Worm (Caenorhabditis elegans): ENCODE results near the gene pals-29.

pals-29 gene

ce11 chrIV:14523568-14523967, 18.8 kb downstream of the pals-29 start, which contains the start of gene srh-63:
Gene srh-63 (plus strand): TSS chrIV:14523868.
- TF ChIP-seq Y53F4B.3 (GFP tag; IDR thresholded peaks at IDR 0.05), result no peak
- TF ChIP-seq chd-7 (tag; optimal IDR thresholded peaks at IDR 0.05), result no peak
- no peak for TF ChIP-seq K11D2.4 (GFP tag; IDR thresholded peaks at IDR 0.05)
- TF ChIP-seq let-607 (tag; optimal IDR thresholded peaks at IDR 0.05), result no peak
- no peak for TF ChIP-seq ztf-18 (tag; optimal IDR thresholded peaks at IDR 0.05)
- no peak for TF ChIP-seq lir-1 (GFP tag; conservative IDR thresholded peaks at IDR 0.05)
- TF ChIP-seq ekl-4 (GFP tag; IDR thresholded peaks at IDR 0.05), result no peak
- TF ChIP-seq F37B4.10 (GFP tag; IDR thresholded peaks at IDR 0.05), result no peak
- TF ChIP-seq sea-2 (GFP tag; IDR thresholded peaks at IDR 0.05), result no peak
- TF ChIP-seq aptf-2 (GFP tag; conservative IDR thresholded peaks at IDR 0.05), result no peak
- no peak for TF ChIP-seq mcd-1 (GFP tag; IDR thresholded peaks at IDR 0.05)
- no peak for TF ChIP-seq Y56A3A.18 (GFP tag; IDR thresholded peaks at IDR 0.05)
- no peak for TF ChIP-seq akir-1 (GFP tag; optimal IDR thresholded peaks at IDR 0.05)
- no peak for TF ChIP-seq pbrm-1 (GFP tag; IDR thresholded peaks at IDR 0.05)
- no peak for TF ChIP-seq attf-6 (GFP tag; IDR thresholded peaks at IDR 0.05)
- TF ChIP-seq ama-1 (optimal IDR thresholded peaks at IDR 0.05), result no peak
- TF ChIP-seq ama-1 (GFP tag; optimal IDR thresholded peaks at IDR 0.05), result no peak
- no peak for TF ChIP-seq rcor-1 (GFP tag; IDR thresholded peaks at IDR 0.05)
- no peak for TF ChIP-seq egl-44 (GFP tag; IDR thresholded peaks at IDR 0.05)
- TF ChIP-seq F10E7.11 (tag; optimal IDR thresholded peaks at IDR 0.05), result no peak

ce11 chrIV:14519423-14519822, 23.0 kb downstream of the pals-29 start, which contains the start of the genes Y57G11A.2 and T27E7.1:
Gene Y57G11A.2 (minus strand): TSS chrIV:14519523.
Gene T27E7.1 (plus strand): TSS chrIV:14519759.
- TF ChIP-seq B0336.3 (GFP tag; IDR thresholded peaks at IDR 0.05) (no peak), efl-1 (GFP tag; optimal IDR thresholded peaks at IDR 0.05) (no peak), Y53F4B.3 (GFP tag; IDR thresholded peaks at IDR 0.05) (no peak), ZK185.1 (tag; optimal IDR thresholded peaks at IDR 0.05; ENCODE audit: poor library complexity, severe bottlenecking) (no peak), B0261.1 (tag; optimal IDR thresholded peaks at IDR 0.05) (no peak)

- TF ChIP-seq cebp-2 (GFP tag; IDR thresholded peaks at IDR 0.05), result 0 out of 2 replicates have a peak, but pooled peaks have one; percentile 49
- no peak for TF ChIP-seq rpc-1 (optimal IDR thresholded peaks at IDR 0.05)
- TF ChIP-seq rpc-1 (tag; optimal IDR thresholded peaks at IDR 0.05), result peak; percentile 37
- no peak for TF ChIP-seq nhr-120 (GFP tag; IDR thresholded peaks at IDR 0.05)
- TF ChIP-seq attf-6 (GFP tag; IDR thresholded peaks at IDR 0.05), result 0 out of 2 replicates have a peak, but pooled peaks have one; percentile 12
- no peak for TF ChIP-seq snpc-4 (GFP tag; optimal IDR thresholded peaks at IDR 0.05)
- peak in 1 of 4 experiments; percentile 74 for TF ChIP-seq snpc-4 (tag; optimal IDR thresholded peaks at IDR 0.05)
- no peak for TF ChIP-seq egl-44 (GFP tag; IDR thresholded peaks at IDR 0.05)
- TF ChIP-seq xnd-1 (tag; optimal IDR thresholded peaks at IDR 0.05), result no peak
- no peak for TF ChIP-seq egl-18 (GFP tag; IDR thresholded peaks at IDR 0.05)
- no peak for TF ChIP-seq lir-1 (GFP tag; conservative IDR thresholded peaks at IDR 0.05)
- no peak for TF ChIP-seq snpc-1.3 (tag; optimal IDR thresholded peaks at IDR 0.05; ENCODE audit: insufficient read depth)
- no peak for TF ChIP-seq repo-1 (tag; optimal IDR thresholded peaks at IDR 0.05)
- no peak for TF ChIP-seq F37B4.10 (GFP tag; IDR thresholded peaks at IDR 0.05)
- TF ChIP-seq zfh-2 (GFP tag; conservative IDR thresholded peaks at IDR 0.05), result no peak
- TF ChIP-seq ekl-4 (GFP tag; IDR thresholded peaks at IDR 0.05), result no peak
- TF ChIP-seq sea-2 (GFP tag; IDR thresholded peaks at IDR 0.05), result no peak
- no peak for TF ChIP-seq atf-7 (tag; optimal IDR thresholded peaks at IDR 0.05)
Measured at ce11 chrIV:14515162-14515561, 27.3 kb downstream of the pals-29 start.

- TF ChIP-seq lag-1 (GFP tag; IDR thresholded peaks at IDR 0.05) (no peak), snpc-4 (GFP tag; optimal IDR thresholded peaks at IDR 0.05) (no peak), snpc-4 (tag; optimal IDR thresholded peaks at IDR 0.05) (no peak), lsl-1 (GFP tag; optimal IDR thresholded peaks at IDR 0.05) (no peak), ceh-27 (GFP tag; optimal IDR thresholded peaks at IDR 0.05) (no peak), ekl-4 (GFP tag; IDR thresholded peaks at IDR 0.05) (no peak), hlh-26 (GFP tag; conservative IDR thresholded peaks at IDR 0.05) (no peak), akir-1 (GFP tag; optimal IDR thresholded peaks at IDR 0.05) (no peak), ceh-58 (GFP tag; IDR thresholded peaks at IDR 0.05) (no peak), F57A8.1 (GFP tag; optimal IDR thresholded peaks at IDR 0.05) (no peak), Y67H2A.10 (GFP tag; conservative IDR thresholded peaks at IDR 0.05) (no peak), somi-1 (GFP tag; optimal IDR thresholded peaks at IDR 0.05) (no peak), let-607 (tag; optimal IDR thresholded peaks at IDR 0.05) (no peak), B0336.3 (GFP tag; IDR thresholded peaks at IDR 0.05) (no peak)
Measured at ce11 chrIV:14512405-14512804, 30.0 kb downstream of the pals-29 start, which contains the start of gene Y57G11A.5. Gene Y57G11A.5 (minus strand): TSS chrIV:14512505.

Measured in whole organism, young adult.